Worm (Caenorhabditis elegans) whole organism, mixed stage, embryonic: ENCODE measurements around the gene comt-3.

Experiments used
- blmp-1 ChIP-seq: fragments of 150-350 bp; optimal IDR thresholded peaks from 2 replicates; lab custom pipeline; 2014; ENCODE audit warnings: missing biosample characterization, missing genetic modification characterization
- ceh-39 ChIP-seq: fragments of 150-350 bp; optimal IDR thresholded peaks from 2 replicates; lab custom pipeline; 2014; ENCODE audit warnings: missing biosample characterization, missing genetic modification characterization
- ces-1 ChIP-seq: fragments of 150-350 bp; optimal IDR thresholded peaks from 2 replicates; lab custom pipeline; 2014; ENCODE audit warnings: missing biosample characterization, missing genetic modification reagents, missing genetic modification characterization
- elt-3 ChIP-seq: fragments of 150-350 bp; optimal IDR thresholded peaks from 2 replicates; lab custom pipeline; 2014; ENCODE audit warnings: missing biosample characterization, missing genetic modification characterization
- mls-2 ChIP-seq: sonication (generic microtip); optimal IDR thresholded peaks from 2 replicates; lab custom pipeline; 2016; ENCODE audit warnings: mild to moderate bottlenecking, missing genetic modification characterization, moderate library complexity, missing compliant biosample characterization
- nhr-12 ChIP-seq: fragments of 150-350 bp; optimal IDR thresholded peaks from 2 replicates; lab custom pipeline; 2014; ENCODE audit warnings: missing biosample characterization, missing genetic modification characterization
- nhr-237 ChIP-seq: fragments of 150-350 bp; optimal IDR thresholded peaks from 2 replicates; lab custom pipeline; 2014; ENCODE audit warnings: missing biosample characterization, missing genetic modification characterization
- nhr-28 ChIP-seq: fragments of 150-350 bp; optimal IDR thresholded peaks from 2 replicates; lab custom pipeline; 2014; ENCODE audit warnings: missing biosample characterization, missing genetic modification characterization
- nhr-76 ChIP-seq: sonication (generic microtip); optimal IDR thresholded peaks from 2 replicates; lab custom pipeline; 2017; ENCODE audit warnings: missing biosample characterization, missing genetic modification characterization
- snpc-4 ChIP-seq: fragments of 150-350 bp; optimal IDR thresholded peaks from 2 replicates; lab custom pipeline; 2014; ENCODE audit warnings: missing biosample characterization, missing genetic modification characterization
- unc-62 ChIP-seq: fragments of 150-350 bp; optimal IDR thresholded peaks from 2 replicates; lab custom pipeline; 2014; ENCODE audit warnings: missing biosample characterization, missing genetic modification reagents, missing genetic modification characterization
- ztf-11 ChIP-seq: fragments of 150-350 bp; optimal IDR thresholded peaks from 2 replicates; lab custom pipeline; 2014; ENCODE audit warnings: missing biosample characterization, missing genetic modification characterization

DNA sequence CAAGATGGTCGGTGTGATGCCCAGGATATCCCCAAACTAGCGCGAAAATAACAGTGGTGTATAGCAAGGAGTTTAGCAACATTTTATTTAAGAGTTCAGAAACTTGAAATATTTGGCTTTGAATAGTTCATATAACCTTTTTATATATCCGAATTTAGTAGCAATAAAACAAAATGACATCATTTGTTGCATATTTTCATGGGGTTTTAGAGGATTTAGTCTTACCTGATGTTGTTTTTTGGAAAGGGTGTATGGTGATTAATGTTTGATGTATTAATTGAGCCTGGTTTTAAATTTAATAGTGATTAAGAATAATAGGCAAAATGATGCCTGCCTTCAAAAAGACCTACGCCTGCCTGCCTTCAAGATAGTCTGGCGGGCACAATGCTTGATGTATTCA is 40.9 kb upstream of the comt-3 start, which contains the start of gene F59A7.2:
- no peak for TF ChIP-seq snpc-4
- no peak for TF ChIP-seq nhr-237 (tag; lab: Kevin White, UChicago)
- TF ChIP-seq ceh-39, result no peak
- TF ChIP-seq blmp-1 (tag; lab: Kevin White, UChicago), result no peak
- TF ChIP-seq nhr-76 (tag; lab: Kevin White, UChicago), result no peak
- no peak for TF ChIP-seq ztf-11 (tag; lab: Kevin White, UChicago)
- no peak for TF ChIP-seq elt-3 (tag; lab: Kevin White, UChicago)
- TF ChIP-seq mls-2, result no peak
- TF ChIP-seq ces-1, result no peak
- TF ChIP-seq unc-62 (GFP tag; lab: Kevin White, UChicago), result no peak
- TF ChIP-seq nhr-12 (tag; lab: Kevin White, UChicago), result no peak
- TF ChIP-seq nhr-28 (tag; lab: Kevin White, UChicago), result no peak
